In the genomic region with DNA sequence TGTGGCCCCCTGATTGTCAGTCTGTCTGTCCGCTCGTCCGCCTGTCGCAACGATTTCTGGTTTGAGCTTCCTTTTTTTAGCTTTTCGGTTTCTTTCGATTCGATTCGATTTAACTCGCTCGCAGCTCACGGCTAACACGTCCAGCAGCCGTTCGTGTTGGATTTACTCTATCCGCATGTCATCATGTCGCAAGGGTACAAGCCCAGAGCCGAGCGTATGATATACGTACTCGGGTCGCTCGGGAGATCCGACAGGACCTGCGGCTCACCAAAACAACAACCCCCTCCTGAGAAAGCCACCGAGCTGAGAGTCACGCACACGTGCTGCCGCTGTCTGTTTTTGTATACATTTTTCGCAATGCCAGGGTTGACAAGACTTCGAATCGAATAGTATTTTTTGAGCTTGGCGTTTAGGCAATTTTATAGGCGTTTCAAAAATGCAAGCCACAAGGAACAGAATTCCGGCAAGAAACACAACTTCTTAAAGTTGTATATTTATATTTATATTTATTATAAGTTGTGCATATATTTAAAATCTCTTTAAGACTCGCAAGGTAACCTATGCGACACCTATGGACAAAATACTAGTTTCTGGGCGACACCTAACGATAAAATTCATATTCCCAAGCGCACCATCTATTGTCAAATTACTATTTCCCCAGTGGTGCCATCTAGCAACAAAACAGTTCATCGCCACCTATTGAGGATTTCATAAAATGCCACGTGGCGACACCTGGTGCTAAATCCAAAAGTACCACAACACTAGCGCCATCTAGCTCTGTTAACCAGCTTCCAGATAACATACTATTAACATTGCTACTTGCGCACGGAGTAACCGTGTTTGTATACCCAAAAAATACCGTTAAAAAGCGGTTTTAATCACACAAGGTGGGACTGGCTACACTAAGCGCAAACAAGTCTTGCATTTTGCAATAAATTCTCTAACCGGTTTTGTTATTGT, we compare ENCODE assay signal across 7 fruit fly cellular contexts.
TF ChIP-seq lines count a peak whose summit lies in the region.

Gene CG2993 (minus strand): TSS at position 353 of the 960 bp plus-strand sequence.
Gene sgll (plus strand): TSS at position 871 of the 960 bp plus-strand sequence.

- peak; percentile 100 for TF ChIP-seq CTCF in S2 (optimal IDR thresholded peaks at IDR 0.05; lab: Kevin White, UChicago)
- TF ChIP-seq CTCF in whole organism, embryonic (GFP tag; optimal IDR thresholded peaks at IDR 0.05; lab: Kevin White, UChicago): peak; percentile 100

TF ChIP-seq in whole organism, 6 proteins besides CTCF, POLR2A, EP300 and RAD21:
- no peak for TF ChIP-seq EcR (GFP tag; optimal IDR thresholded peaks at IDR 0.05; lab: Kevin White, UChicago)
- TF ChIP-seq usp (GFP tag; optimal IDR thresholded peaks at IDR 0.05; lab: Kevin White, UChicago): no peak
- TF ChIP-seq Dll (optimal IDR thresholded peaks at IDR 0.05; lab: Kevin White, UChicago): peak; percentile 73
- TF ChIP-seq CG8478 (optimal IDR thresholded peaks at IDR 0.05; lab: Kevin White, UChicago): peak; percentile 27

TF ChIP-seq in whole organism, adult, 20 proteins besides CTCF, POLR2A, EP300 and RAD21 (continues in another document):
- TF ChIP-seq CG33017 (tag; optimal IDR thresholded peaks at IDR 0.05; lab: Kevin White, UChicago): peak; percentile 39
- peak; percentile 86 for TF ChIP-seq Mnt (GFP tag; optimal IDR thresholded peaks at IDR 0.05; lab: Kevin White, UChicago)
- TF ChIP-seq CG12768 (GFP tag; optimal IDR thresholded peaks at IDR 0.05; lab: Kevin White, UChicago): peak; percentile 55
- peak; percentile 92 for TF ChIP-seq Hr96 (GFP tag; optimal IDR thresholded peaks at IDR 0.05; lab: Kevin White, UChicago)
- TF ChIP-seq CG11617 (GFP tag; optimal IDR thresholded peaks at IDR 0.05; lab: Kevin White, UChicago): peak; percentile 12
- TF ChIP-seq pad (GFP tag; optimal IDR thresholded peaks at IDR 0.05; lab: Kevin White, UChicago): peak; percentile 77
- peak; percentile 96 for TF ChIP-seq CG1620 (GFP tag; optimal IDR thresholded peaks at IDR 0.05; lab: Kevin White, UChicago)
- TF ChIP-seq cnc (optimal IDR thresholded peaks at IDR 0.05; lab: Kevin White, UChicago): no peak
- TF ChIP-seq toe (GFP tag; optimal IDR thresholded peaks at IDR 0.05; lab: Kevin White, UChicago): peak; percentile 85
- no peak for TF ChIP-seq tj (GFP tag; optimal IDR thresholded peaks at IDR 0.05; lab: Kevin White, UChicago)
- peak; percentile 78 for TF ChIP-seq CG7101 (tag; optimal IDR thresholded peaks at IDR 0.05; lab: Kevin White, UChicago)
- TF ChIP-seq CG7045 (GFP tag; optimal IDR thresholded peaks at IDR 0.05; lab: Kevin White, UChicago): peak; percentile 61
- peak; percentile 97 for TF ChIP-seq ovo (GFP tag; optimal IDR thresholded peaks at IDR 0.05; lab: Kevin White, UChicago)
- TF ChIP-seq kay (GFP tag; lab: Kevin White, UChicago; ENCODE audit: borderline replicate concordance): no peak

TF ChIP-seq in whole organism, embryonic, 481 proteins besides CTCF, POLR2A, EP300 and RAD21 (continues in another document):
- TF ChIP-seq CG8478 (optimal IDR thresholded peaks at IDR 0.05; lab: Kevin White, UChicago): peak; percentile 70
- peak; percentile 95 for TF ChIP-seq CG1603 (tag; optimal IDR thresholded peaks at IDR 0.05; lab: Kevin White, UChicago)
- TF ChIP-seq CG2120 (GFP tag; optimal IDR thresholded peaks at IDR 0.05; lab: Kevin White, UChicago): peak; percentile 95
- peak; percentile 79 for TF ChIP-seq dmrt99B (tag; optimal IDR thresholded peaks at IDR 0.05; lab: Kevin White, UChicago)
- TF ChIP-seq bcd (GFP tag; optimal IDR thresholded peaks at IDR 0.05; lab: Kevin White, UChicago): peak; percentile 91
- peak; percentile 91 for TF ChIP-seq Camta (GFP tag; optimal IDR thresholded peaks at IDR 0.05; lab: Kevin White, UChicago)
- peak; percentile 70 for TF ChIP-seq CG17385 (GFP tag; optimal IDR thresholded peaks at IDR 0.05; lab: Kevin White, UChicago)
- TF ChIP-seq lola (GFP tag; optimal IDR thresholded peaks at IDR 0.05; lab: Kevin White, UChicago): no peak
- peak; percentile 98 for TF ChIP-seq CG11247 (GFP tag; IDR thresholded peaks at IDR 0.05; lab: Robert Waterston, UW)
- peak; percentile 40 for TF ChIP-seq CG18476 (GFP tag; optimal IDR thresholded peaks at IDR 0.05; lab: Kevin White, UChicago)
- TF ChIP-seq pfk (GFP tag; optimal IDR thresholded peaks at IDR 0.05; lab: Kevin White, UChicago): peak; percentile 52
- peak; percentile 91 for TF ChIP-seq emc (GFP tag; optimal IDR thresholded peaks at IDR 0.05; lab: Kevin White, UChicago)
- TF ChIP-seq NC2α (GFP tag; optimal IDR thresholded peaks at IDR 0.05; lab: Kevin White, UChicago): peak; percentile 81
- no peak for TF ChIP-seq Doc3 (GFP tag; IDR thresholded peaks at IDR 0.05; lab: Robert Waterston, UW; ENCODE audit: partially characterized antibody)
- TF ChIP-seq Stat92E (GFP tag; optimal IDR thresholded peaks at IDR 0.05; lab: Kevin White, UChicago): no peak

TF ChIP-seq in whole organism, prepupa, 60 proteins besides CTCF, POLR2A, EP300 and RAD21 (continues in another document):
- TF ChIP-seq CG10669 (GFP tag; optimal IDR thresholded peaks at IDR 0.05; lab: Kevin White, UChicago) (peak; percentile 66), CG1621 (tag; optimal IDR thresholded peaks at IDR 0.05; lab: Kevin White, UChicago) (peak; percentile 51), fd85E (GFP tag; optimal IDR thresholded peaks at IDR 0.05; lab: Kevin White, UChicago) (peak; percentile 20), CG11762 (GFP tag; optimal IDR thresholded peaks at IDR 0.05; lab: Kevin White, UChicago; ENCODE audit: insufficient read depth) (peak; percentile 29), Lpt (GFP tag; optimal IDR thresholded peaks at IDR 0.05; lab: Kevin White, UChicago) (peak; percentile 41), Hr4 (GFP tag; optimal IDR thresholded peaks at IDR 0.05; lab: Kevin White, UChicago) (peak; percentile 60), CG10631 (GFP tag; optimal IDR thresholded peaks at IDR 0.05; lab: Kevin White, UChicago) (peak; percentile 73), vri (GFP tag; optimal IDR thresholded peaks at IDR 0.05; lab: Kevin White, UChicago) (peak; percentile 64), Sox14 (GFP tag; optimal IDR thresholded peaks at IDR 0.05; lab: Kevin White, UChicago) (peak; percentile 82), svp (GFP tag; lab: Kevin White, UChicago) (peak; percentile 87), CG8319 (GFP tag; optimal IDR thresholded peaks at IDR 0.05; lab: Kevin White, UChicago) (peak; percentile 70), CG6163 (GFP tag; IDR thresholded peaks at IDR 0.05; lab: Robert Waterston, UW) (peak; percentile 59; the same call in 1 of the 3 replicates), dac (GFP tag; optimal IDR thresholded peaks at IDR 0.05; lab: Kevin White, UChicago) (peak; percentile 83), fkh (GFP tag; optimal IDR thresholded peaks at IDR 0.05; lab: Kevin White, UChicago) (peak; percentile 88), CG4318 (GFP tag; optimal IDR thresholded peaks at IDR 0.05; lab: Kevin White, UChicago) (peak; percentile 52)

TF ChIP-seq in whole organism, pupa, 21 proteins besides CTCF, POLR2A, EP300 and RAD21:
- TF ChIP-seq CG13204 (GFP tag; optimal IDR thresholded peaks at IDR 0.05; lab: Kevin White, UChicago) (no peak), fd96Ca (GFP tag; IDR thresholded peaks at IDR 0.05; lab: Robert Waterston, UW) (no peak), Snoo (tag; optimal IDR thresholded peaks at IDR 0.05; lab: Kevin White, UChicago) (peak; percentile 79), CG17806 (tag; optimal IDR thresholded peaks at IDR 0.05; lab: Kevin White, UChicago) (no peak), CG9948 (tag; optimal IDR thresholded peaks at IDR 0.05; lab: Kevin White, UChicago) (peak; percentile 34), EcR (GFP tag; optimal IDR thresholded peaks at IDR 0.05; lab: Kevin White, UChicago) (no peak), CG4496 (GFP tag; IDR thresholded peaks at IDR 0.05; lab: Robert Waterston, UW) (peak; percentile 83), CG14655 (GFP tag; optimal IDR thresholded peaks at IDR 0.05; lab: Kevin White, UChicago) (peak; percentile 56), Ets98B (GFP tag; IDR thresholded peaks at IDR 0.05; lab: Robert Waterston, UW) (peak; percentile 5; the same call in 1 of the 2 replicates), Pif1B (GFP tag; optimal IDR thresholded peaks at IDR 0.05; lab: Kevin White, UChicago) (no peak), CG8301 (tag; optimal IDR thresholded peaks at IDR 0.05; lab: Kevin White, UChicago) (no peak), CG15710 (tag; optimal IDR thresholded peaks at IDR 0.05; lab: Kevin White, UChicago) (peak; percentile 58), CG34367 (tag; optimal IDR thresholded peaks at IDR 0.05; lab: Kevin White, UChicago) (peak; percentile 69), D1 (tag; optimal IDR thresholded peaks at IDR 0.05; lab: Kevin White, UChicago) (no peak), rn (GFP tag; IDR thresholded peaks at IDR 0.05; lab: Robert Waterston, UW) (peak; percentile 66)
TF ChIP-seq in whole organism, pupa: peak in this region for 8.

TF ChIP-seq in whole organism, wandering third instar larva, 38 proteins besides CTCF, POLR2A, EP300 and RAD21 (continues in another document):
- TF ChIP-seq Myc (optimal IDR thresholded peaks at IDR 0.05; lab: Kevin White, UChicago) (peak; percentile 95), brk (GFP tag; optimal IDR thresholded peaks at IDR 0.05; lab: Kevin White, UChicago) (peak; percentile 50), Dfd (GFP tag; optimal IDR thresholded peaks at IDR 0.05; lab: Kevin White, UChicago) (no peak), GATAd (GFP tag; optimal IDR thresholded peaks at IDR 0.05; lab: Kevin White, UChicago) (peak; percentile 73), dmrt93B (GFP tag; optimal IDR thresholded peaks at IDR 0.05; lab: Kevin White, UChicago) (peak; percentile 79), jim (GFP tag; optimal IDR thresholded peaks at IDR 0.05; lab: Kevin White, UChicago) (peak; percentile 80), CG9705 (GFP tag; optimal IDR thresholded peaks at IDR 0.05; lab: Kevin White, UChicago) (peak; percentile 79), Rel (GFP tag; optimal IDR thresholded peaks at IDR 0.05; lab: Kevin White, UChicago) (no peak), Rel (tag; optimal IDR thresholded peaks at IDR 0.05; lab: Kevin White, UChicago) (no peak), dl (GFP tag; optimal IDR thresholded peaks at IDR 0.05; lab: Kevin White, UChicago; ENCODE audit: insufficient read depth in 1 of 2, partially characterized antibody in 2 of 2) (no peak), CrebA (GFP tag; optimal IDR thresholded peaks at IDR 0.05; lab: Kevin White, UChicago; ENCODE audit: borderline replicate concordance) (peak; percentile 17), OdsH (GFP tag; optimal IDR thresholded peaks at IDR 0.05; lab: Kevin White, UChicago) (peak; percentile 94), woc (GFP tag; optimal IDR thresholded peaks at IDR 0.05; lab: Kevin White, UChicago) (peak; percentile 6), tai (GFP tag; optimal IDR thresholded peaks at IDR 0.05; lab: Kevin White, UChicago) (peak; percentile 96), rgr (GFP tag; optimal IDR thresholded peaks at IDR 0.05; lab: Kevin White, UChicago) (peak; percentile 94), HLH106 (tag; optimal IDR thresholded peaks at IDR 0.05; lab: Kevin White, UChicago) (peak; percentile 86), fru (GFP tag; optimal IDR thresholded peaks at IDR 0.05; lab: Kevin White, UChicago) (peak; percentile 90), dsf (GFP tag; optimal IDR thresholded peaks at IDR 0.05; lab: Kevin White, UChicago; ENCODE audit: borderline replicate concordance) (peak; percentile 57), psq (GFP tag; optimal IDR thresholded peaks at IDR 0.05; lab: Kevin White, UChicago) (peak; percentile 86)
